Worm (Caenorhabditis elegans): ENCODE results near the gene srh-209.
"Not testable (repeated sequence)": the region's sequence is repeated elsewhere in the genome, so short reads cannot be mapped to it uniquely, and the experiment has no call there.

Gene srh-209

ce11 chrV:18404767-18405166 lies at the start of gene srh-209:
Gene srh-209, minus strand, starts transcription at chrV:18404867.
- TF ChIP-seq lin-14 (GFP tag; optimal IDR thresholded peaks at IDR 0.05); snu-23 (GFP tag; optimal IDR thresholded peaks at IDR 0.05); isw-1 (GFP tag; IDR thresholded peaks at IDR 0.05): not testable (repeated sequence)

- TF ChIP-seq mep-1 (tag; optimal IDR thresholded peaks at IDR 0.05) (no peak), zip-4 (GFP tag; optimal IDR thresholded peaks at IDR 0.05) (no peak), C04F5.9 (tag; optimal IDR thresholded peaks at IDR 0.05) (no peak), nhr-76 (tag; optimal IDR thresholded peaks at IDR 0.05) (no peak), ceh-88 (GFP tag; IDR thresholded peaks at IDR 0.05) (no peak), ceh-63 (GFP tag; optimal IDR thresholded peaks at IDR 0.05) (no peak), unc-130 (tag; optimal IDR thresholded peaks at IDR 0.05) (no peak), ceh-90 (tag; optimal IDR thresholded peaks at IDR 0.05) (no peak), unc-86 (tag; optimal IDR thresholded peaks at IDR 0.05) (no peak), fos-1 (tag; optimal IDR thresholded peaks at IDR 0.05) (no peak), rnt-1 (tag; optimal IDR thresholded peaks at IDR 0.05) (no peak), irx-1 (tag; optimal IDR thresholded peaks at IDR 0.05) (no peak), aly-2 (tag; optimal IDR thresholded peaks at IDR 0.05) (no peak), lin-15B (tag; optimal IDR thresholded peaks at IDR 0.05) (no peak), efl-1 (optimal IDR thresholded peaks at IDR 0.05) (no peak), efl-1 (GFP tag; optimal IDR thresholded peaks at IDR 0.05 in 1 of 2) (no peak), efl-3 (GFP tag; optimal IDR thresholded peaks at IDR 0.05) (no peak)
These were observed 39.5 kb upstream of the srh-209 start, which contains the start of gene ZK228.1 for ce11 chrV:18444118-18444517. Gene ZK228.1, plus strand, starts transcription at chrV:18444418.

ce11 chrV:18439469-18439868 lies 34.8 kb upstream of the srh-209 start, which contains the start of gene ZK262.9:
Gene ZK262.9, plus strand, starts transcription at chrV:18439769.
- TF ChIP-seq nhr-84 (tag; optimal IDR thresholded peaks at IDR 0.05); pag-3 (tag; optimal IDR thresholded peaks at IDR 0.05; ENCODE audit: borderline replicate concordance, insufficient read depth); nhr-85 (tag): not testable (repeated sequence)

- TF ChIP-seq ceh-82 (tag; optimal IDR thresholded peaks at IDR 0.05) (no peak), ceh-90 (tag; optimal IDR thresholded peaks at IDR 0.05) (no peak), aly-2 (tag; optimal IDR thresholded peaks at IDR 0.05) (no peak), fos-1 (tag; optimal IDR thresholded peaks at IDR 0.05) (no peak), nhr-19 (GFP tag; conservative IDR thresholded peaks at IDR 0.05) (no peak), mef-2 (tag; optimal IDR thresholded peaks at IDR 0.05) (no peak), fkh-4 (tag; optimal IDR thresholded peaks at IDR 0.05; ENCODE audit: borderline replicate concordance) (no peak), swsn-7 (tag; optimal IDR thresholded peaks at IDR 0.05) (no peak), nhr-84 (tag; optimal IDR thresholded peaks at IDR 0.05) (no peak), mdl-1 (tag; optimal IDR thresholded peaks at IDR 0.05) (no peak), nhr-20 (tag; optimal IDR thresholded peaks at IDR 0.05) (no peak), ces-1 (GFP tag; optimal IDR thresholded peaks at IDR 0.05) (no peak), pqm-1 (tag; optimal IDR thresholded peaks at IDR 0.05) (no peak), lin-39 (tag; optimal IDR thresholded peaks at IDR 0.05) (no peak), nhr-90 (tag; optimal IDR thresholded peaks at IDR 0.05; ENCODE audit: poor library complexity) (no peak)
These were observed 33.4 kb upstream of the srh-209 start, which contains the start of gene ZK262.8 for ce11 chrV:18438081-18438480. Gene ZK262.8, plus strand, starts transcription at chrV:18438381.

ce11 chrV:18434961-18435360 lies 30.3 kb upstream of the srh-209 start, which contains the start of gene ZK262.20:
Gene ZK262.20, minus strand, starts transcription at chrV:18435061.
- TF ChIP-seq ces-1 (GFP tag; optimal IDR thresholded peaks at IDR 0.05) (no peak), lin-13 (GFP tag; optimal IDR thresholded peaks at IDR 0.05) (no peak), hpl-2 (GFP tag; optimal IDR thresholded peaks at IDR 0.05) (no peak), aly-2 (tag; optimal IDR thresholded peaks at IDR 0.05) (no peak), nhr-20 (tag; optimal IDR thresholded peaks at IDR 0.05) (no peak), efl-3 (GFP tag; optimal IDR thresholded peaks at IDR 0.05) (no peak), egl-27 (tag; optimal IDR thresholded peaks at IDR 0.05) (no peak), nhr-237 (tag; optimal IDR thresholded peaks at IDR 0.05) (no peak), unc-130 (tag; optimal IDR thresholded peaks at IDR 0.05) (no peak), hlh-17 (GFP tag; optimal IDR thresholded peaks at IDR 0.05; ENCODE audit: borderline replicate concordance) (no peak), fkh-10 (GFP tag; optimal IDR thresholded peaks at IDR 0.05) (no peak), tlp-1 (tag; optimal IDR thresholded peaks at IDR 0.05) (no peak), swsn-7 (tag; optimal IDR thresholded peaks at IDR 0.05) (no peak), nhr-84 (tag; optimal IDR thresholded peaks at IDR 0.05) (no peak), mab-9 (GFP tag; IDR thresholded peaks at IDR 0.05) (no peak), C34B4.2 (tag; optimal IDR thresholded peaks at IDR 0.05) (no peak), tbx-2 (tag; optimal IDR thresholded peaks at IDR 0.05) (no peak)

Measured in whole organism, L1 larva.